Worm (Caenorhabditis elegans) whole organism, L3 larva: ENCODE results near the gene str-211.
"Not testable (repeated sequence)": the region's sequence is repeated elsewhere in the genome, so short reads cannot be mapped to it uniquely, and the experiment has no call there.

Source experiments
- R02D3.7 ChIP-seq: fragments of 150-350 bp; optimal IDR thresholded peaks from 2 replicates; lab custom pipeline; 2014; ENCODE audit warnings: missing biosample characterization, missing genetic modification characterization
- aly-2 ChIP-seq: fragments of 150-350 bp; optimal IDR thresholded peaks from 2 replicates; lab custom pipeline; 2014; ENCODE audit warnings: missing biosample characterization, missing genetic modification characterization
- ama-1 ChIP-seq: fragments of 150-350 bp; optimal IDR thresholded peaks from 2 replicates; lab custom pipeline; 2018
- ceh-16 ChIP-seq: sonication (generic microtip); optimal IDR thresholded peaks from 2 replicates; lab custom pipeline; 2017; ENCODE audit warnings: missing biosample characterization, missing genetic modification characterization
- ceh-28 ChIP-seq: fragments of 150-350 bp; optimal IDR thresholded peaks from 2 replicates; lab custom pipeline; 2014; ENCODE audit warnings: missing biosample characterization, missing genetic modification reagents, missing genetic modification characterization
- ceh-9 ChIP-seq: sonication (generic microtip); optimal IDR thresholded peaks from 2 replicates; lab custom pipeline; 2018; ENCODE audit warnings: missing biosample characterization, missing genetic modification characterization
- daf-12 ChIP-seq: fragments of 150-350 bp; optimal IDR thresholded peaks from 2 replicates; lab custom pipeline; 2014; ENCODE audit warnings: missing biosample characterization, missing genetic modification reagents, missing genetic modification characterization
- egl-27 ChIP-seq: sonication (generic microtip); optimal IDR thresholded peaks from 4 replicates; lab custom pipeline; 2017; ENCODE audit warnings: missing biosample characterization, missing genetic modification reagents, missing genetic modification characterization
- egl-5 ChIP-seq: fragments of 150-350 bp; optimal IDR thresholded peaks from 2 replicates; lab custom pipeline; 2017; ENCODE audit warnings: missing biosample characterization, missing genetic modification reagents, missing genetic modification characterization, inconsistent platforms
- elt-3 ChIP-seq, 3 experiments: fragments of 150-350 bp in 1 of 3; sonication (generic microtip) in 2 of 3; optimal IDR thresholded peaks; 2 replicates in 2 of 3; 4 replicates in 1 of 3; lab custom pipeline; 2014 to 2017; ENCODE audit warnings: missing biosample characterization in 3 of 3, missing genetic modification characterization in 3 of 3
- fkh-10 ChIP-seq: sonication (generic microtip); optimal IDR thresholded peaks from 2 replicates; lab custom pipeline; 2017; ENCODE audit warnings: missing biosample characterization, missing genetic modification reagents, missing genetic modification characterization
- fkh-2 ChIP-seq: fragments of 150-350 bp; optimal IDR thresholded peaks from 2 replicates; lab custom pipeline; 2014; ENCODE audit warnings: missing biosample characterization, missing genetic modification reagents, missing genetic modification characterization
- jun-1 ChIP-seq: fragments of 150-350 bp; optimal IDR thresholded peaks from 2 replicates; lab custom pipeline; 2014; ENCODE audit warnings: missing biosample characterization, missing genetic modification reagents, missing genetic modification characterization
- lin-15B ChIP-seq: fragments of 150-350 bp; optimal IDR thresholded peaks from 2 replicates; lab custom pipeline; 2014; ENCODE audit warnings: missing biosample characterization, missing genetic modification characterization
- lin-39 ChIP-seq: fragments of 150-350 bp; optimal IDR thresholded peaks from 2 replicates; lab custom pipeline; 2018; ENCODE audit warnings: missing biosample characterization, missing genetic modification reagents, missing genetic modification characterization
- lsy-12 ChIP-seq: sonication (generic microtip); optimal IDR thresholded peaks from 2 replicates; lab custom pipeline; 2016; ENCODE audit warnings: mild to moderate bottlenecking, missing genetic modification characterization, missing compliant biosample characterization
- mdl-1 ChIP-seq: fragments of 150-350 bp; optimal IDR thresholded peaks from 2 replicates; lab custom pipeline; 2014; ENCODE audit warnings: missing biosample characterization, missing genetic modification characterization
- mml-1 ChIP-seq: fragments of 150-350 bp; sonication (generic microtip); optimal IDR thresholded peaks from 3 replicates; lab custom pipeline; 2014; ENCODE audit warnings: missing biosample characterization, missing genetic modification characterization
- nfya-1 ChIP-seq: sonication (generic microtip); optimal IDR thresholded peaks from 2 replicates; lab custom pipeline; 2017; ENCODE audit warnings: missing genetic modification characterization, mild to moderate bottlenecking, missing compliant biosample characterization, antibody characterized with exemption, moderate library complexity; ENCODE audit not compliant: insufficient read depth
- nhr-11 ChIP-seq: fragments of 150-350 bp; optimal IDR thresholded peaks from 2 replicates; lab custom pipeline; 2014; ENCODE audit warnings: missing biosample characterization, missing genetic modification characterization
- nhr-25 ChIP-seq: sonication (generic microtip); optimal IDR thresholded peaks from 2 replicates; lab custom pipeline; 2017; ENCODE audit warnings: missing biosample characterization, missing genetic modification characterization
- nhr-28 ChIP-seq: fragments of 150-350 bp; optimal IDR thresholded peaks from 2 replicates; lab custom pipeline; 2014; ENCODE audit warnings: missing biosample characterization, missing genetic modification characterization
- nhr-67 ChIP-seq: fragments of 150-350 bp; optimal IDR thresholded peaks from 2 replicates; lab custom pipeline; 2014; ENCODE audit warnings: missing biosample characterization, missing genetic modification characterization
- nhr-76 ChIP-seq: fragments of 150-350 bp; sonication (generic microtip); optimal IDR thresholded peaks from 5 replicates; lab custom pipeline; 2014; ENCODE audit warnings: missing biosample characterization, missing genetic modification characterization
- nhr-77 ChIP-seq: fragments of 150-350 bp; optimal IDR thresholded peaks from 2 replicates; lab custom pipeline; 2014; ENCODE audit warnings: missing biosample characterization, missing genetic modification characterization
- tbx-2 ChIP-seq: sonication (generic microtip); optimal IDR thresholded peaks from 2 replicates; lab custom pipeline; 2016; ENCODE audit warnings: mild to moderate bottlenecking, missing genetic modification characterization, missing compliant biosample characterization
- unc-39 ChIP-seq: sonication (generic microtip); optimal IDR thresholded peaks from 4 replicates; lab custom pipeline; 2017; ENCODE audit warnings: missing biosample characterization, missing genetic modification characterization
- unc-62 ChIP-seq: fragments of 150-350 bp; sonication (generic microtip); optimal IDR thresholded peaks from 4 replicates; lab custom pipeline; 2014; ENCODE audit warnings: missing biosample characterization, missing genetic modification reagents, missing genetic modification characterization
- zag-1 ChIP-seq: fragments of 150-350 bp; optimal IDR thresholded peaks from 2 replicates; lab custom pipeline; 2014; ENCODE audit warnings: missing biosample characterization, missing genetic modification characterization
- ztf-11 ChIP-seq: fragments of 150-350 bp; optimal IDR thresholded peaks from 2 replicates; lab custom pipeline; 2014; ENCODE audit warnings: missing biosample characterization, missing genetic modification characterization
- ztf-4 ChIP-seq: fragments of 150-350 bp; optimal IDR thresholded peaks from 2 replicates; lab custom pipeline; 2014; ENCODE audit warnings: missing biosample characterization, missing genetic modification characterization

str-211 gene

ce11 chrV:4905953-4906352 lies 38.2 kb downstream of the str-211 start, which contains the start of gene ugt-14:
TSS of gene ugt-14 (plus strand) at chrV:4906253.
- TF ChIP-seq daf-12 (tag; lab: Kevin White, UChicago): no peak
- TF ChIP-seq lsy-12: no peak
- TF ChIP-seq unc-39 (tag; lab: Kevin White, UChicago): no peak
- no peak for TF ChIP-seq lin-39 (tag; lab: Kevin White, UChicago)
- TF ChIP-seq egl-27: no peak
- TF ChIP-seq R02D3.7 (tag; lab: Kevin White, UChicago): no peak
- no peak for TF ChIP-seq unc-62
- TF ChIP-seq nhr-67 (tag; lab: Kevin White, UChicago): no peak
- TF ChIP-seq nhr-77: no peak
- TF ChIP-seq ceh-16: no peak
- TF ChIP-seq nhr-11 (tag; lab: Kevin White, UChicago): no peak
- TF ChIP-seq mdl-1: no peak
- no peak for TF ChIP-seq ztf-11
- no peak for TF ChIP-seq nhr-28 (tag; lab: Kevin White, UChicago)
- TF ChIP-seq lin-15B (tag; lab: Kevin White, UChicago): no peak
- TF ChIP-seq ztf-4 (tag; lab: Kevin White, UChicago): no peak

ce11 chrV:4903696-4904095 lies 40.4 kb downstream of the str-211 start, which contains the start of gene ugt-8:
TSS of gene ugt-8 (plus strand) at chrV:4903930.
- TF ChIP-seq egl-5 (tag; lab: Kevin White, UChicago) (no peak), ceh-28 (tag; lab: Kevin White, UChicago) (no peak), nfya-1 (tag; lab: Kevin White, UChicago) (no peak), zag-1 (tag; lab: Kevin White, UChicago) (no peak), ceh-9 (no peak), fkh-10 (GFP tag; lab: Kevin White, UChicago) (no peak), mml-1 (tag; lab: Kevin White, UChicago) (no peak), unc-62 (no peak), nhr-25 (tag; lab: Kevin White, UChicago) (no peak), elt-3 (tag; optimal IDR thresholded peaks at IDR 0.05; lab: Kevin White, UChicago) (no peak), unc-39 (tag; lab: Kevin White, UChicago) (no peak), lin-39 (tag; lab: Kevin White, UChicago) (no peak)
- TF ChIP-seq, all 47 proteins: peak for 0

- TF ChIP-seq aly-2 (tag; lab: Kevin White, UChicago) (no peak), lin-39 (tag; lab: Kevin White, UChicago) (no peak), ceh-9 (no peak), nhr-67 (tag; lab: Kevin White, UChicago) (no peak), nhr-76 (tag; lab: Kevin White, UChicago) (no peak), nhr-28 (tag; lab: Kevin White, UChicago) (no peak), fkh-2 (tag; lab: Kevin White, UChicago) (no peak), egl-5 (tag; lab: Kevin White, UChicago) (no peak), ztf-11 (no peak)
- TF ChIP-seq, all 47 proteins: peak for 0
These were observed 43.0 kb downstream of the str-211 start, which contains the start of gene ugt-67 for ce11 chrV:4901074-4901473. TSS of gene ugt-67 (plus strand) at chrV:4901374.

ce11 chrV:4900020-4900419 lies 44.1 kb downstream of the str-211 start, which contains the start of gene ugt-10:
TSS of gene ugt-10 (minus strand) at chrV:4900120.
- TF ChIP-seq aly-2 (tag; lab: Kevin White, UChicago); tbx-2; daf-12 (tag; lab: Kevin White, UChicago): not testable (repeated sequence)

ce11 chrV:4895744-4896143 lies 48.4 kb downstream of the str-211 start, which contains the start of gene ugt-9:
TSS of gene ugt-9 (plus strand) at chrV:4896048.
- peak; percentile 16 for TF ChIP-seq nhr-25 (tag; lab: Kevin White, UChicago)
- TF ChIP-seq ama-1 (lab: Kevin White, UChicago): no peak

ce11 chrV:4894971-4895370 lies 49.1 kb downstream of the str-211 start, which contains the start of gene ugt-11:
TSS of gene ugt-11 (minus strand) at chrV:4895071.
- TF ChIP-seq nhr-28 (tag; lab: Kevin White, UChicago) (no peak), jun-1 (tag; lab: Kevin White, UChicago) (no peak)
- TF ChIP-seq, all 47 proteins: peak for 0
